Worm (Caenorhabditis elegans) whole organism, L1 larva: Measurements from ENCODE around the gene xbx-9.

Experiments used
- F16B12.6 ChIP-seq: fragments of 150-350 bp; optimal IDR thresholded peaks from 2 replicates; lab custom pipeline; 2014; ENCODE audit warnings: missing biosample characterization, missing genetic modification characterization
- aha-1 ChIP-seq: fragments of 150-350 bp; optimal IDR thresholded peaks from 2 replicates; lab custom pipeline; 2014; ENCODE audit warnings: missing biosample characterization, missing genetic modification characterization
- ama-1 ChIP-seq: fragments of 150-350 bp; optimal IDR thresholded peaks from 2 replicates; lab custom pipeline; 2014
- blmp-1 ChIP-seq: fragments of 150-350 bp; optimal IDR thresholded peaks from 2 replicates; lab custom pipeline; 2014; ENCODE audit warnings: missing biosample characterization, missing genetic modification characterization
- ceh-90 ChIP-seq: sonication (generic microtip); optimal IDR thresholded peaks from 2 replicates; lab custom pipeline; 2016; ENCODE audit warnings: missing genetic modification characterization, missing compliant biosample characterization
- ces-1 ChIP-seq: fragments of 150-350 bp; optimal IDR thresholded peaks from 2 replicates; lab custom pipeline; 2014; ENCODE audit warnings: missing biosample characterization, missing genetic modification reagents, missing genetic modification characterization
- dpl-1 ChIP-seq, 3 experiments: fragments of 150-350 bp in 2 of 3; sonication (generic microtip) in 1 of 3; optimal IDR thresholded peaks; 2 replicates each; lab custom pipeline; 2014 to 2017; ENCODE audit warnings: missing biosample characterization in 3 of 3, missing genetic modification characterization in 3 of 3, missing genetic modification reagents in 3 of 3
- efl-1 ChIP-seq, 4 experiments: fragments of 150-350 bp; optimal IDR thresholded peaks in 3 of 4; peaks in 1 of 4; 1 replicate in 1 of 4; 2 replicates in 3 of 4; lab custom pipeline; 2014; ENCODE audit warnings: missing biosample characterization in 2 of 4, missing genetic modification characterization in 2 of 4, missing genetic modification reagents in 2 of 4
- efl-3 ChIP-seq: fragments of 200-800 bp; sonication (Bioruptor generic); optimal IDR thresholded peaks from 2 replicates; lab custom pipeline; 2018; ENCODE audit warnings: mild to moderate bottlenecking, missing genetic modification characterization, missing compliant biosample characterization
- elt-2 ChIP-seq: sonication (generic microtip); optimal IDR thresholded peaks from 2 replicates; lab custom pipeline; 2016; ENCODE audit warnings: missing genetic modification characterization, mild to moderate bottlenecking, inconsistent platforms, missing compliant biosample characterization, missing genetic modification reagents
- fkh-10 ChIP-seq: sonication (generic microtip); optimal IDR thresholded peaks from 2 replicates; lab custom pipeline; 2017; ENCODE audit warnings: missing biosample characterization, missing genetic modification reagents, missing genetic modification characterization
- hpl-2 ChIP-seq: fragments of 150-350 bp; optimal IDR thresholded peaks from 2 replicates; lab custom pipeline; 2014; ENCODE audit warnings: missing biosample characterization, missing genetic modification reagents, missing genetic modification characterization
- irx-1 ChIP-seq: sonication (generic microtip); optimal IDR thresholded peaks from 2 replicates; lab custom pipeline; 2016; ENCODE audit warnings: missing genetic modification characterization, missing compliant biosample characterization
- lin-13 ChIP-seq: fragments of 150-350 bp; optimal IDR thresholded peaks from 2 replicates; lab custom pipeline; 2014; ENCODE audit warnings: missing biosample characterization, missing genetic modification reagents, missing genetic modification characterization
- lin-14 ChIP-seq: fragments of 200-800 bp; sonication (Bioruptor generic); optimal IDR thresholded peaks from 2 replicates; lab custom pipeline; 2018; ENCODE audit warnings: mild to moderate bottlenecking, missing genetic modification characterization, moderate library complexity, missing compliant biosample characterization
- lin-15B ChIP-seq: fragments of 150-350 bp; sonication (generic microtip); optimal IDR thresholded peaks from 3 replicates; lab custom pipeline; 2014; ENCODE audit warnings: missing biosample characterization, missing genetic modification characterization
- lir-3 ChIP-seq: sonication (generic microtip); optimal IDR thresholded peaks from 2 replicates; lab custom pipeline; 2016; ENCODE audit warnings: mild to moderate bottlenecking, missing genetic modification characterization, moderate library complexity, missing compliant biosample characterization; ENCODE audit not compliant: poor library complexity
- lsy-2 ChIP-seq, 2 experiments: fragments of 150-350 bp; optimal IDR thresholded peaks; 2 replicates each; lab custom pipeline; 2014; ENCODE audit warnings: missing biosample characterization in 2 of 2, missing genetic modification characterization in 2 of 2
- mdl-1 ChIP-seq, 2 experiments: fragments of 150-350 bp; optimal IDR thresholded peaks; 2 replicates each; lab custom pipeline; 2014 to 2017; ENCODE audit warnings: missing biosample characterization in 2 of 2, missing genetic modification characterization in 2 of 2, inconsistent platforms in 1 of 2
- mep-1 ChIP-seq: fragments of 150-350 bp; optimal IDR thresholded peaks from 2 replicates; lab custom pipeline; 2014; ENCODE audit warnings: missing biosample characterization, missing genetic modification characterization
- nhr-11 ChIP-seq: fragments of 150-350 bp; optimal IDR thresholded peaks from 2 replicates; lab custom pipeline; 2014; ENCODE audit warnings: missing biosample characterization, missing genetic modification characterization
- nhr-71 ChIP-seq: sonication (generic microtip); optimal IDR thresholded peaks from 2 replicates; lab custom pipeline; 2016; ENCODE audit warnings: mild to moderate bottlenecking, missing genetic modification characterization, moderate library complexity, missing compliant biosample characterization
- nhr-77 ChIP-seq: fragments of 150-350 bp; optimal IDR thresholded peaks from 2 replicates; lab custom pipeline; 2014; ENCODE audit warnings: missing biosample characterization, missing genetic modification characterization
- nhr-85 ChIP-seq: sonication (generic microtip); peaks from one replicate; lab custom pipeline; 2016; ENCODE audit warnings: missing genetic modification characterization, inconsistent platforms, missing compliant biosample characterization
- nhr-90 ChIP-seq: sonication (generic microtip); optimal IDR thresholded peaks from 2 replicates; lab custom pipeline; 2016; ENCODE audit warnings: mild to moderate bottlenecking, missing genetic modification characterization, missing compliant biosample characterization; ENCODE audit not compliant: poor library complexity
- pax-3 ChIP-seq: fragments of 200-800 bp; sonication (Bioruptor generic); optimal IDR thresholded peaks from 2 replicates; lab custom pipeline; 2018; ENCODE audit warnings: mild to moderate bottlenecking, missing genetic modification characterization, moderate library complexity, missing compliant biosample characterization
- pqm-1 ChIP-seq: sonication (generic microtip); optimal IDR thresholded peaks from 3 replicates; lab custom pipeline; 2017; ENCODE audit warnings: missing biosample characterization, missing genetic modification characterization
- rnt-1 ChIP-seq: sonication (generic microtip); optimal IDR thresholded peaks from 2 replicates; lab custom pipeline; 2016; ENCODE audit warnings: mild to moderate bottlenecking, missing genetic modification characterization, moderate library complexity, missing compliant biosample characterization
- skn-1 ChIP-seq: fragments of 150-350 bp; optimal IDR thresholded peaks from 2 replicates; lab custom pipeline; 2014; ENCODE audit warnings: missing biosample characterization, missing genetic modification characterization
- tbx-2 ChIP-seq: sonication (generic microtip); optimal IDR thresholded peaks from 2 replicates; lab custom pipeline; 2016; ENCODE audit warnings: missing genetic modification characterization, missing compliant biosample characterization
- tlp-1 ChIP-seq: fragments of 150-350 bp; optimal IDR thresholded peaks from 2 replicates; lab custom pipeline; 2014; ENCODE audit warnings: missing biosample characterization, missing genetic modification characterization
- unc-130 ChIP-seq: fragments of 150-350 bp; optimal IDR thresholded peaks from 2 replicates; lab custom pipeline; 2017; ENCODE audit warnings: missing biosample characterization, missing genetic modification characterization, inconsistent platforms
- xbp-1 ChIP-seq: sonication (generic microtip); optimal IDR thresholded peaks from 2 replicates; lab custom pipeline; 2016; ENCODE audit warnings: missing genetic modification characterization, missing compliant biosample characterization

The xbx-9 gene

DNA sequence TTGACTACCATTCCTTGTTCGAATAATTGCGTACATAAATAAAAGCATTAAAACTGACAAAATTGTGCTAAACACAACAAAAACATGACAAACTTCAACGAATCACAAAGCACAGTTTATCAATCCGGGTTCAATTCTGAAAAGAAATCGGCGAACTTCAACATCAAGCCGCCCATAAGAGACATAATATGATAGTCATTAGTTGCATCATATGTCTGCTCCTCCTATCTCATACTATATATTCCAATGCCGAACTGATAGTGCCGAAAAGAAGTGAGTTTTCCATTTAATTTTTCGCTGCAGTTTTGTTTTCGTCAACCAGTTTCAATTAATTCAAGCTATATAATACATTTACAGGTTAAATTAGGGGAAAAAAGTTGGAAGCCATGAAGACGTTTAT lies 7.7 kb downstream of the xbx-9 start, which contains the start of gene hrg-7:
Gene hrg-7, plus strand, starts transcription at position 358 of the 400 bp plus-strand sequence.
- TF ChIP-seq tlp-1 (tag; lab: Kevin White, UChicago), result no peak
- TF ChIP-seq F16B12.6 (tag; lab: Kevin White, UChicago), result no peak
- peak; percentile 12 for TF ChIP-seq nhr-90 (tag; lab: Kevin White, UChicago)
- TF ChIP-seq ama-1 (lab: Kevin White, UChicago), result no peak
- no peak for TF ChIP-seq nhr-85
- no peak for TF ChIP-seq skn-1 (tag; lab: Kevin White, UChicago)
- TF ChIP-seq tbx-2 (tag; lab: Kevin White, UChicago), result no peak
- peak; percentile 19 for TF ChIP-seq nhr-71 (tag; lab: Kevin White, UChicago)
- TF ChIP-seq ceh-90 (tag; lab: Kevin White, UChicago), result no peak
- peak; percentile 90 for TF ChIP-seq elt-2 (tag; lab: Kevin White, UChicago)
- TF ChIP-seq xbp-1 (tag; lab: Kevin White, UChicago), result no peak
- no peak for TF ChIP-seq irx-1 (tag; lab: Kevin White, UChicago)
- no peak for TF ChIP-seq nhr-11 (tag; lab: Kevin White, UChicago)
- TF ChIP-seq lin-15B (tag; lab: Kevin White, UChicago), result no peak
- TF ChIP-seq mdl-1 (tag; optimal IDR thresholded peaks at IDR 0.05; lab: Kevin White, UChicago), result no peak

DNA sequence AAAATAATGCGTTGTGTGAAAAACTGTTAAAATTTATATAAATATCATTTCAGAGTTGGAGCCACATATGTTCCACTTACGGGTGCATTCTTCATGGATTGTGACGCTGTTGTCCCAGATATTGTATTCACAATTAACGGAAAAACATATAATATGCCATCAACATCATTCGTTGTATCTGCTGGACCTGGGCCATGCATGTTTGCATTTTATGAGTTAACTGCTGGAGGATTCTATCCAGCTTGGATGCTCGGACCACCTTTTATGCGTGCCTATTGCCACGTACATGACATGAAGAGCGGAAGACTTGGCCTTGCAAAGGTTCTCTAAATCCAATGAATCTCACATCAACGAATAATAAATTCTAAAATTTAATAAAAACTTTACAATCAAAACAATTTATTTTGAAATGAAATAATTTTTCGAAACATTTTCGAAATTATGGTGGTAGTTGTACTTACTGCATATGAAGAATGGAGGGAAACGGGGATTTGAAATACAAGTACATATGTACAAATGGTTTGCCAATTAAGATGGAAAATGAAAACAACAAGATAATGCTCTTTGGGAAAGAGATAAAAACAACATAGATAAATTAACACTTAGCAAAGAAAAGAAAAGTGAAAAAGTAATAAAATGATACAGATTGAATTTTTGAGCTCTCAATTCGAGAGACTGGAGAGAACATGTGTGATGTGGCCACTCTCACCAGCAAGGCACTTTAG lies 9.9 kb downstream of the xbx-9 start:
- TF ChIP-seq aha-1 (tag; lab: Kevin White, UChicago), result no peak
- TF ChIP-seq xbp-1 (tag; lab: Kevin White, UChicago), result no peak
- peak; percentile 12 for TF ChIP-seq pqm-1
- TF ChIP-seq elt-2 (tag; lab: Kevin White, UChicago), result peak; percentile 28

DNA sequence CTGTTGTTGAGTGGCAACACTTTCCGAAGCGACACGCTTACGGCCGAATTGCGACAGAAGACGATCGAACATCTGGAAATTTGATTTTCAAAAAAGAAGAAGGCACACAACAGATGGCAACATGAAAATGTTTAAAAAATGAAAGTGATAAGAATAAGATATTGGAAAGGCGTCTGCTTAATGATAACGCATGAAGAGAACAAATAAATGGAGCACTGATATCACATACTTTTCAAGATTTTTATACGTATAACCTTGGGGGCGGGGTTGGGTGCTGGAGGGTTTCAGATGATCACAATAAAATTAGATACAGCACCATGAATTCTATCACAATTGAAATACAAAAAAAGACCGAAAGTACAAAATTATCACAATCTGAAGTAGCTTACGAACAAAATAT lies 11.0 kb downstream of the xbx-9 start, which contains the start of gene C15C8.7:
Gene C15C8.7, minus strand, starts transcription at position 72 of the 400 bp plus-strand sequence.
- peak; percentile 52 for TF ChIP-seq pqm-1
- no peak for TF ChIP-seq lin-14
- no peak for TF ChIP-seq efl-3
- TF ChIP-seq elt-2 (tag; lab: Kevin White, UChicago), result peak; percentile 75
- no peak for TF ChIP-seq nhr-77

DNA sequence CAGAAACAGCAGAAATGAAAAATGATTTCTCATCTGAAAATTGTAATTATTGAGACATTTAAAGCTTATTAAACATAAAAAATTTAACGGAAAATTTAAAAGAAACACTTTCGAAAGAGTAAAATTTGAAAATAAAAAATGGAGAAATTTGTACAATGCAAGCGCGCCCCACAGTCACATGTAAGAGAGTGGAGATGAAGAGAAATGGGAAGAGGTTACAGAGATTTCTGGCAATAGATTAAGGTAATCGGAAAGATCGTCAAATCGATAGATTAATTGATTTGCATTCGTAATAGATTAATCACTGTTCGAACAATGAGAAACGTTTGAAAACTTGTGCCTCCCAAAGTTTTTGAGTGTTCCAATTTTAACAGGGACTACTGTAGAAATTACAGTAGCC lies 13.4 kb downstream of the xbx-9 start, which contains the start of gene C15C8.4:
Gene C15C8.4, minus strand, starts transcription at position 33 of the 400 bp plus-strand sequence.
- TF ChIP-seq dpl-1 (GFP tag; optimal IDR thresholded peaks at IDR 0.05; lab: Kevin White, UChicago), result peak in 1 of 3 experiments; percentile 40
- TF ChIP-seq mep-1 (tag; lab: Kevin White, UChicago), result peak; percentile 37
- TF ChIP-seq lsy-2 (tag; optimal IDR thresholded peaks at IDR 0.05; lab: Kevin White, UChicago), result peak in 1 of 2 experiments; percentile 50
- TF ChIP-seq rnt-1 (tag; lab: Kevin White, UChicago), result peak; percentile 12
- no peak for TF ChIP-seq fkh-10 (GFP tag; lab: Kevin White, UChicago)
- TF ChIP-seq blmp-1 (tag; lab: Kevin White, UChicago), result peak; percentile 74
- TF ChIP-seq mdl-1 (tag; optimal IDR thresholded peaks at IDR 0.05; lab: Kevin White, UChicago), result no peak
- TF ChIP-seq pax-3 (tag; lab: Kevin White, UChicago), result no peak
- TF ChIP-seq efl-1 (optimal IDR thresholded peaks at IDR 0.05; lab: Kevin White, UChicago), result peak; percentile 15 to 20
- TF ChIP-seq efl-1 (GFP tag; optimal IDR thresholded peaks at IDR 0.05 in 1 of 2; lab: Kevin White, UChicago), result peak; percentile 12 to 85
- no peak for TF ChIP-seq nhr-71 (tag; lab: Kevin White, UChicago)
- no peak for TF ChIP-seq unc-130
- no peak for TF ChIP-seq lin-14
- TF ChIP-seq tbx-2 (tag; lab: Kevin White, UChicago), result no peak
- TF ChIP-seq lin-13 (GFP tag; lab: Kevin White, UChicago), result peak; percentile 9
- TF ChIP-seq nhr-77, result no peak
- no peak for TF ChIP-seq hpl-2 (GFP tag; lab: Kevin White, UChicago)
- no peak for TF ChIP-seq nhr-90 (tag; lab: Kevin White, UChicago)

DNA sequence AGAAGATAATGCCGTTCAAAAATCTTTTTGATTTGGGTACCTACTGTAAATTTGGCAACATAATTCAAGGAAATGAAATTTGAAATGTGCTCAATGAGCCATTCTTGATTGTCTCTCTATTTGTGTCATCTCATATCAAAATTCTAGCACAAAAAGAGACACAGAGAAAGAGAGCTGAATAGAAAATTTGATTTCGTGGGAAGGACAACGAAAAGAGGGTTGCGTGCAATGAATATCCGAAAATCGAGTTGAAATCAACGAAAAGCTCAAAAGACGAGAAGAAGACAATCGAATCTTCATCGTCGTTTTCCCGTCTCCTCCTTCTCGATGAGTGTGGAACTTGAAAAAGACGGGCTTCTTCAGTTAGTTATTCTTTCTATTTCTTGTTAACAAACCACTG lies 13.9 kb downstream of the xbx-9 start, which contains the start of gene C15C8.5:
Gene C15C8.5, plus strand, starts transcription at position 152 of the 400 bp plus-strand sequence.
- peak; percentile 36 for TF ChIP-seq lin-14
- peak; percentile 93 for TF ChIP-seq fkh-10 (GFP tag; lab: Kevin White, UChicago)
- no peak for TF ChIP-seq lir-3 (tag; lab: Kevin White, UChicago)
- peak; percentile 43 for TF ChIP-seq ces-1 (GFP tag; lab: Kevin White, UChicago)
